Fruit fly (Drosophila melanogaster): ENCODE results near the gene CG33080.

CG33080 gene

dm6 chrX:5746864-5747861 is 29.6 kb upstream of the CG33080 start, which contains the start of the genes IntS6 and Rtel1 (continued):
- peak; percentile 86 for TF ChIP-seq tap (tag; optimal IDR thresholded peaks at IDR 0.05)
- peak; percentile 77 for TF ChIP-seq Blimp-1 (GFP tag; optimal IDR thresholded peaks at IDR 0.05)
- TF ChIP-seq CG15269 (tag; optimal IDR thresholded peaks at IDR 0.05) = peak; percentile 93
- peak; percentile 71 for TF ChIP-seq CG31365 (tag; optimal IDR thresholded peaks at IDR 0.05)
- TF ChIP-seq HLHmδ (GFP tag; optimal IDR thresholded peaks at IDR 0.05) = peak; percentile 39
- TF ChIP-seq D (optimal IDR thresholded peaks at IDR 0.05) = peak; percentile 12
- TF ChIP-seq D (GFP tag; optimal IDR thresholded peaks at IDR 0.05) = peak; percentile 79
- TF ChIP-seq HLH3B (GFP tag; IDR thresholded peaks at IDR 0.05) = peak; percentile 81
- TF ChIP-seq Dfd (GFP tag; optimal IDR thresholded peaks at IDR 0.05) = no peak
- TF ChIP-seq nom (GFP tag; optimal IDR thresholded peaks at IDR 0.05) = peak; percentile 67
- TF ChIP-seq trem (tag; optimal IDR thresholded peaks at IDR 0.05) = peak; percentile 62
- peak; percentile 93 for TF ChIP-seq gem (tag; optimal IDR thresholded peaks at IDR 0.05)
- peak; percentile 35 for TF ChIP-seq CG7928 (GFP tag; optimal IDR thresholded peaks at IDR 0.05)
- TF ChIP-seq unc-4 (GFP tag; IDR thresholded peaks at IDR 0.05; ENCODE audit: partially characterized antibody) = no peak
- TF ChIP-seq CG1603 (tag; optimal IDR thresholded peaks at IDR 0.05) = peak; percentile 91
- peak; percentile 80 for TF ChIP-seq CG4730 (GFP tag; IDR thresholded peaks at IDR 0.05)
- peak; percentile 88 for TF ChIP-seq Drgx (GFP tag; IDR thresholded peaks at IDR 0.05)
- TF ChIP-seq eve (GFP tag; optimal IDR thresholded peaks at IDR 0.05) = peak in 1 of 2 experiments; percentile 12
- TF ChIP-seq MESR4 (GFP tag; optimal IDR thresholded peaks at IDR 0.05) = peak; percentile 40
- TF ChIP-seq ftz-f1 (GFP tag; optimal IDR thresholded peaks at IDR 0.05) = no peak
- peak; percentile 80 for TF ChIP-seq vfl (GFP tag; optimal IDR thresholded peaks at IDR 0.05)
- peak; percentile 82 for TF ChIP-seq CG14667 (GFP tag; IDR thresholded peaks at IDR 0.05)
- no peak for TF ChIP-seq Neu2 (GFP tag; optimal IDR thresholded peaks at IDR 0.05; ENCODE audit: borderline replicate concordance)
- TF ChIP-seq CG18599 (GFP tag; optimal IDR thresholded peaks at IDR 0.05) = peak; percentile 90
- no peak; the same call in 1 of the 2 replicates for TF ChIP-seq CG13287 (GFP tag; IDR thresholded peaks at IDR 0.05; ENCODE audit: partially characterized antibody)
- peak; percentile 82; the same call in 2 of the 3 replicates for TF ChIP-seq C15 (GFP tag; IDR thresholded peaks at IDR 0.05)
- TF ChIP-seq en (GFP tag; optimal IDR thresholded peaks at IDR 0.05) = peak; percentile 74
- peak; percentile 49 to 79 for TF ChIP-seq Trl (optimal IDR thresholded peaks at IDR 0.05)
- TF ChIP-seq Trl (GFP tag; optimal IDR thresholded peaks at IDR 0.05) = peak; percentile 92
- TF ChIP-seq CG5180 (GFP tag; optimal IDR thresholded peaks at IDR 0.05) = peak; percentile 61
- TF ChIP-seq ind (GFP tag; optimal IDR thresholded peaks at IDR 0.05) = peak; percentile 95
- peak; percentile 88 for TF ChIP-seq CG16815 (GFP tag; optimal IDR thresholded peaks at IDR 0.05)
- TF ChIP-seq wor (GFP tag; IDR thresholded peaks at IDR 0.05) = peak; percentile 85
- peak; percentile 96 for TF ChIP-seq CG10321 (GFP tag; IDR thresholded peaks at IDR 0.05)
- TF ChIP-seq ewg (GFP tag; optimal IDR thresholded peaks at IDR 0.05) = peak; percentile 70
- peak; percentile 68; the same call in 2 of the 3 replicates for TF ChIP-seq H15 (GFP tag; IDR thresholded peaks at IDR 0.05)
- TF ChIP-seq pho (GFP tag; optimal IDR thresholded peaks at IDR 0.05) = peak; percentile 89
- peak; percentile 89; the same call in 2 of the 3 replicates for TF ChIP-seq so (GFP tag; IDR thresholded peaks at IDR 0.05)
- peak; percentile 87 for TF ChIP-seq CG30431 (GFP tag; optimal IDR thresholded peaks at IDR 0.05)
- peak; percentile 65 for TF ChIP-seq sima (GFP tag; optimal IDR thresholded peaks at IDR 0.05)
- TF ChIP-seq CG15514 (GFP tag; optimal IDR thresholded peaks at IDR 0.05) = peak; percentile 76
- peak; percentile 86 for TF ChIP-seq CG2712 (tag; optimal IDR thresholded peaks at IDR 0.05)
- peak; percentile 91 to 92 for TF ChIP-seq dpn (GFP tag; optimal IDR thresholded peaks at IDR 0.05)
- peak; percentile 85 for TF ChIP-seq Atf-2 (GFP tag; optimal IDR thresholded peaks at IDR 0.05)
- peak; percentile 82 for TF ChIP-seq CG9876 (GFP tag; optimal IDR thresholded peaks at IDR 0.05)
- peak; percentile 80 for TF ChIP-seq CG1529 (GFP tag; optimal IDR thresholded peaks at IDR 0.05)
- no peak for TF ChIP-seq pan (optimal IDR thresholded peaks at IDR 0.05)
- peak in 1 of 2 experiments; percentile 89 for TF ChIP-seq pan (GFP tag; optimal IDR thresholded peaks at IDR 0.05 in 1 of 2, IDR thresholded peaks at IDR 0.05 in 1 of 2)

Data from whole organism, embryonic.